Worm (Caenorhabditis elegans) whole organism, L4/young adult: ENCODE data around the gene F01E11.3.

Experiments used
- W03F9.2 ChIP-seq: fragments of 150-350 bp; optimal IDR thresholded peaks from 2 replicates; lab custom pipeline; 2014; ENCODE audit warnings: missing biosample characterization, missing genetic modification characterization
- dao-5 ChIP-seq: sonication (generic microtip); optimal IDR thresholded peaks from 2 replicates; lab custom pipeline; 2016; ENCODE audit warnings: missing genotype, missing genetic modification characterization, moderate library complexity, missing compliant biosample characterization
- him-1 ChIP-seq: sonication (generic microtip); optimal IDR thresholded peaks from 2 replicates; lab custom pipeline; 2016; ENCODE audit warnings: missing genotype, missing genetic modification reagents, missing genetic modification characterization, missing compliant biosample characterization

F01E11.3 gene

ce11 chrX:7019733-7020132 lies 52.6 kb downstream of the F01E11.3 start, which contains the start of gene cah-5:
cah-5 (plus strand) TSS chrX:7020033.
- TF ChIP-seq W03F9.2 (tag; lab: Kevin White, UChicago): no peak
- TF ChIP-seq him-1 (tag; lab: Kevin White, UChicago): no peak
- no peak for TF ChIP-seq dao-5 (tag; lab: Kevin White, UChicago)

ce11 chrX:7028836-7029235 lies 61.7 kb downstream of the F01E11.3 start, which contains the start of gene flp-26:
flp-26 (plus strand) TSS chrX:7029136.
- TF ChIP-seq dao-5 (tag; lab: Kevin White, UChicago) (no peak), him-1 (tag; lab: Kevin White, UChicago) (no peak), W03F9.2 (tag; lab: Kevin White, UChicago) (no peak)
